Worm (Caenorhabditis elegans) whole organism, L1 larva: ENCODE data around the gene ifd-2.

ENCODE experiments used
- C34B4.2 ChIP-seq: sonication (generic microtip); optimal IDR thresholded peaks from 2 replicates; lab custom pipeline; 2017; ENCODE audit warnings: mild to moderate bottlenecking, missing genetic modification characterization, missing compliant biosample characterization
- F16B12.6 ChIP-seq: fragments of 150-350 bp; optimal IDR thresholded peaks from 2 replicates; lab custom pipeline; 2014; ENCODE audit warnings: missing biosample characterization, missing genetic modification characterization
- Y116A8C.19 ChIP-seq: sonication (generic microtip); optimal IDR thresholded peaks from 2 replicates; lab custom pipeline; 2016; ENCODE audit warnings: missing compliant biosample characterization, missing genetic modification characterization, borderline replicate concordance
- blmp-1 ChIP-seq: fragments of 150-350 bp; optimal IDR thresholded peaks from 2 replicates; lab custom pipeline; 2014; ENCODE audit warnings: missing biosample characterization, missing genetic modification characterization
- ceh-8 ChIP-seq: fragments of 200-800 bp; sonication (Bioruptor generic); optimal IDR thresholded peaks from 2 replicates; lab custom pipeline; 2018; ENCODE audit warnings: mild to moderate bottlenecking, missing genetic modification characterization, moderate library complexity, missing compliant biosample characterization
- ceh-88 ChIP-seq: fragments of 200-800 bp; sonication (Bioruptor generic); IDR thresholded peaks from 2 replicates; pipeline ENCODE4 v1.3.6; 2022; ENCODE audit warnings: missing genetic modification characterization, missing compliant biosample characterization
- ces-1 ChIP-seq: fragments of 150-350 bp; optimal IDR thresholded peaks from 2 replicates; lab custom pipeline; 2014; ENCODE audit warnings: missing biosample characterization, missing genetic modification reagents, missing genetic modification characterization
- efl-1 ChIP-seq, 4 experiments: fragments of 150-350 bp; optimal IDR thresholded peaks in 3 of 4; peaks in 1 of 4; 1 replicate in 1 of 4; 2 replicates in 3 of 4; lab custom pipeline; 2014; ENCODE audit warnings: missing biosample characterization in 2 of 4, missing genetic modification characterization in 2 of 4, missing genetic modification reagents in 2 of 4
- egl-27 ChIP-seq, 2 experiments: fragments of 150-350 bp in 1 of 2; sonication (generic microtip); optimal IDR thresholded peaks; 3 replicates each; lab custom pipeline; 2017 to 2018; ENCODE audit warnings: missing biosample characterization in 2 of 2, missing genetic modification characterization in 2 of 2, missing genetic modification reagents in 2 of 2
- elt-3 ChIP-seq, 6 experiments: fragments of 150-350 bp in 1 of 6; sonication (generic microtip); optimal IDR thresholded peaks; 2 replicates each; lab custom pipeline; 2017 to 2018; ENCODE audit warnings: missing biosample characterization in 6 of 6, missing genetic modification characterization in 6 of 6, inconsistent platforms in 1 of 6
- ets-5 ChIP-seq: fragments of 200-800 bp; sonication (Bioruptor generic); IDR thresholded peaks from 2 replicates; pipeline ENCODE4 v1.3.6; 2022; ENCODE audit warnings: missing genetic modification characterization, missing compliant biosample characterization
- fkh-4 ChIP-seq: sonication (generic microtip); optimal IDR thresholded peaks from 2 replicates; lab custom pipeline; 2016; ENCODE audit warnings: missing compliant biosample characterization, missing genetic modification characterization, borderline replicate concordance
- fkh-8 ChIP-seq: sonication (generic microtip); optimal IDR thresholded peaks from 2 replicates; lab custom pipeline; 2016; ENCODE audit warnings: mild to moderate bottlenecking, missing genetic modification characterization, missing compliant biosample characterization
- grh-1 ChIP-seq: fragments of 200-800 bp; sonication (Bioruptor generic); IDR thresholded peaks from 2 replicates; pipeline ENCODE4 v1.3.6; 2022; ENCODE audit warnings: missing genetic modification reagents, missing genetic modification characterization, missing compliant biosample characterization
- irx-1 ChIP-seq: sonication (generic microtip); optimal IDR thresholded peaks from 2 replicates; lab custom pipeline; 2016; ENCODE audit warnings: missing genetic modification characterization, missing compliant biosample characterization
- lin-13 ChIP-seq: fragments of 150-350 bp; optimal IDR thresholded peaks from 2 replicates; lab custom pipeline; 2014; ENCODE audit warnings: missing biosample characterization, missing genetic modification reagents, missing genetic modification characterization
- lin-15B ChIP-seq: fragments of 150-350 bp; sonication (generic microtip); optimal IDR thresholded peaks from 3 replicates; lab custom pipeline; 2014; ENCODE audit warnings: missing biosample characterization, missing genetic modification characterization
- lin-35 ChIP-seq, 2 experiments: fragments of 150-350 bp; optimal IDR thresholded peaks; 2 replicates each; lab custom pipeline; 2014; ENCODE audit warnings: missing biosample characterization in 2 of 2, missing genetic modification characterization in 2 of 2, missing genetic modification reagents in 2 of 2
- lir-3 ChIP-seq: sonication (generic microtip); optimal IDR thresholded peaks from 2 replicates; lab custom pipeline; 2016; ENCODE audit warnings: mild to moderate bottlenecking, missing genetic modification characterization, moderate library complexity, missing compliant biosample characterization; ENCODE audit not compliant: poor library complexity
- mab-9 ChIP-seq: fragments of 200-800 bp; sonication (Bioruptor generic); IDR thresholded peaks from 2 replicates; pipeline ENCODE4 v1.3.6; 2022; ENCODE audit warnings: missing genetic modification reagents, missing genetic modification characterization, missing compliant biosample characterization
- mdl-1 ChIP-seq, 2 experiments: fragments of 150-350 bp; optimal IDR thresholded peaks; 2 replicates each; lab custom pipeline; 2014 to 2017; ENCODE audit warnings: missing biosample characterization in 2 of 2, missing genetic modification characterization in 2 of 2, inconsistent platforms in 1 of 2
- nhr-11 ChIP-seq: fragments of 150-350 bp; optimal IDR thresholded peaks from 2 replicates; lab custom pipeline; 2014; ENCODE audit warnings: missing biosample characterization, missing genetic modification characterization
- nhr-12 ChIP-seq: sonication (generic microtip); optimal IDR thresholded peaks from 2 replicates; lab custom pipeline; 2017; ENCODE audit warnings: missing biosample characterization, missing genetic modification characterization
- nhr-19 ChIP-seq: fragments of 200-800 bp; sonication (Bioruptor generic); conservative IDR thresholded peaks from 2 replicates; pipeline ENCODE4 v1.3.6; 2022; ENCODE audit warnings: missing genetic modification characterization, missing compliant biosample characterization
- nhr-20 ChIP-seq: sonication (generic microtip); optimal IDR thresholded peaks from 2 replicates; lab custom pipeline; 2016; ENCODE audit warnings: mild to moderate bottlenecking, missing genetic modification characterization, missing compliant biosample characterization
- nhr-237 ChIP-seq: fragments of 150-350 bp; optimal IDR thresholded peaks from 2 replicates; lab custom pipeline; 2014; ENCODE audit warnings: missing biosample characterization, missing genetic modification characterization
- nhr-28 ChIP-seq: fragments of 150-350 bp; optimal IDR thresholded peaks from 2 replicates; lab custom pipeline; 2014; ENCODE audit warnings: missing biosample characterization, missing genetic modification characterization
- nhr-47 ChIP-seq: sonication (generic microtip); optimal IDR thresholded peaks from 2 replicates; lab custom pipeline; 2016; ENCODE audit warnings: mild to moderate bottlenecking, missing genetic modification characterization, moderate library complexity, missing compliant biosample characterization
- nhr-71 ChIP-seq: sonication (generic microtip); optimal IDR thresholded peaks from 2 replicates; lab custom pipeline; 2016; ENCODE audit warnings: mild to moderate bottlenecking, missing genetic modification characterization, moderate library complexity, missing compliant biosample characterization
- nhr-77 ChIP-seq: fragments of 150-350 bp; optimal IDR thresholded peaks from 2 replicates; lab custom pipeline; 2014; ENCODE audit warnings: missing biosample characterization, missing genetic modification characterization
- nhr-85 ChIP-seq: sonication (generic microtip); peaks from one replicate; lab custom pipeline; 2016; ENCODE audit warnings: missing genetic modification characterization, inconsistent platforms, missing compliant biosample characterization
- nhr-90 ChIP-seq: sonication (generic microtip); optimal IDR thresholded peaks from 2 replicates; lab custom pipeline; 2016; ENCODE audit warnings: mild to moderate bottlenecking, missing genetic modification characterization, missing compliant biosample characterization; ENCODE audit not compliant: poor library complexity
- pax-3 ChIP-seq: fragments of 200-800 bp; sonication (Bioruptor generic); optimal IDR thresholded peaks from 2 replicates; lab custom pipeline; 2018; ENCODE audit warnings: mild to moderate bottlenecking, missing genetic modification characterization, moderate library complexity, missing compliant biosample characterization
- pqm-1 ChIP-seq: sonication (generic microtip); optimal IDR thresholded peaks from 3 replicates; lab custom pipeline; 2017; ENCODE audit warnings: missing biosample characterization, missing genetic modification characterization
- snpc-4 ChIP-seq: fragments of 150-350 bp; optimal IDR thresholded peaks from 2 replicates; lab custom pipeline; 2014; ENCODE audit warnings: missing biosample characterization, missing genetic modification characterization
- sox-4 ChIP-seq: sonication (generic microtip); optimal IDR thresholded peaks from 2 replicates; lab custom pipeline; 2016; ENCODE audit warnings: missing genetic modification characterization, missing compliant biosample characterization
- sptf-1 ChIP-seq: fragments of 150-350 bp; optimal IDR thresholded peaks from 2 replicates; lab custom pipeline; 2014; ENCODE audit warnings: missing biosample characterization, missing genetic modification characterization
- sup-37 ChIP-seq: fragments of 200-800 bp; sonication (Bioruptor generic); optimal IDR thresholded peaks from 2 replicates; lab custom pipeline; 2018; ENCODE audit warnings: mild to moderate bottlenecking, missing genetic modification characterization, missing compliant biosample characterization
- unc-130 ChIP-seq: fragments of 150-350 bp; optimal IDR thresholded peaks from 2 replicates; lab custom pipeline; 2017; ENCODE audit warnings: missing biosample characterization, missing genetic modification characterization, inconsistent platforms
- unc-62 ChIP-seq: fragments of 150-350 bp; optimal IDR thresholded peaks from 2 replicates; lab custom pipeline; 2014; ENCODE audit warnings: missing biosample characterization, missing genetic modification reagents, missing genetic modification characterization
- unc-86 ChIP-seq: sonication (generic microtip); optimal IDR thresholded peaks from 2 replicates; lab custom pipeline; 2016; ENCODE audit warnings: missing genetic modification characterization, missing compliant biosample characterization
- unc-98 ChIP-seq: fragments of 200-800 bp; sonication (Bioruptor generic); IDR thresholded peaks from 2 replicates; pipeline ENCODE4 v1.3.6; 2022; ENCODE audit warnings: missing genetic modification characterization, missing compliant biosample characterization
- vab-15 ChIP-seq: sonication (generic microtip); optimal IDR thresholded peaks from 2 replicates; lab custom pipeline; 2017; ENCODE audit warnings: missing genotype, mild to moderate bottlenecking, missing genetic modification characterization, missing compliant biosample characterization
- zag-1 ChIP-seq: fragments of 150-350 bp; optimal IDR thresholded peaks from 2 replicates; lab custom pipeline; 2014; ENCODE audit warnings: missing biosample characterization, missing genetic modification characterization
- ztf-11 ChIP-seq, 2 experiments: sonication (generic microtip); optimal IDR thresholded peaks; 2 replicates each; lab custom pipeline; 2016 to 2017; ENCODE audit warnings: missing genetic modification characterization in 2 of 2, missing biosample characterization in 1 of 2, missing compliant biosample characterization in 1 of 2

ifd-2 gene

ce11 chrX:806515-806914 is 9.2 kb downstream of the ifd-2 start (continued):
- TF ChIP-seq ces-1 (GFP tag; lab: Kevin White, UChicago) (peak; percentile 78), fkh-4 (tag; lab: Kevin White, UChicago) (peak; percentile 89), elt-3 (tag; optimal IDR thresholded peaks at IDR 0.05; lab: Kevin White, UChicago) (peak; percentile 88 to 99 (median 95)), ceh-8 (GFP tag; lab: Kevin White, UChicago) (peak; percentile 99), sup-37 (GFP tag; lab: Kevin White, UChicago) (peak; percentile 88), nhr-12 (tag; lab: Kevin White, UChicago) (peak; percentile 76), nhr-77 (peak; percentile 99), nhr-28 (peak; percentile 79), mdl-1 (tag; optimal IDR thresholded peaks at IDR 0.05; lab: Kevin White, UChicago) (peak in 1 of 2 experiments; percentile 95), C34B4.2 (tag; lab: Kevin White, UChicago) (no peak), nhr-90 (tag; lab: Kevin White, UChicago) (peak; percentile 100), nhr-11 (peak; percentile 98), unc-130 (peak; percentile 96), nhr-47 (peak; percentile 99), sptf-1 (tag; lab: Kevin White, UChicago) (no peak), unc-62 (GFP tag; lab: Kevin White, UChicago) (no peak), F16B12.6 (tag; lab: Kevin White, UChicago) (peak; percentile 61), blmp-1 (peak; percentile 59), egl-27 (tag; optimal IDR thresholded peaks at IDR 0.05; lab: Kevin White, UChicago) (peak; percentile 90 to 92), vab-15 (peak; percentile 82), unc-98 (GFP tag; lab: Robert Waterston, UW) (peak; percentile 92), unc-86 (peak; percentile 96), lin-15B (tag; lab: Kevin White, UChicago) (peak; percentile 56), pax-3 (tag; lab: Kevin White, UChicago) (peak; percentile 90), snpc-4 (tag; lab: Kevin White, UChicago) (peak; percentile 94), lir-3 (tag; lab: Kevin White, UChicago) (peak; percentile 88), nhr-71 (tag; lab: Kevin White, UChicago) (peak; percentile 98), nhr-19 (GFP tag; lab: Robert Waterston, UW) (peak; percentile 97), lin-13 (GFP tag; lab: Kevin White, UChicago) (peak; percentile 93), nhr-20 (peak; percentile 98), efl-1 (optimal IDR thresholded peaks at IDR 0.05; lab: Kevin White, UChicago) (peak; percentile 84 to 92), efl-1 (GFP tag; optimal IDR thresholded peaks at IDR 0.05 in 1 of 2; lab: Kevin White, UChicago) (peak; percentile 52 to 96), ztf-11 (tag; optimal IDR thresholded peaks at IDR 0.05; lab: Kevin White, UChicago) (peak; percentile 85 to 96), sox-4 (tag; lab: Kevin White, UChicago) (peak; percentile 98), irx-1 (tag; lab: Kevin White, UChicago) (peak; percentile 99), nhr-237 (tag; lab: Kevin White, UChicago) (peak; percentile 98), Y116A8C.19 (tag; lab: Kevin White, UChicago) (peak; percentile 19), fkh-8 (tag; lab: Kevin White, UChicago) (peak; percentile 96), nhr-85 (tag; lab: Kevin White, UChicago) (peak; percentile 97), ets-5 (GFP tag; lab: Robert Waterston, UW) (peak; percentile 85; the same call in 1 of the 2 replicates), mab-9 (GFP tag; lab: Robert Waterston, UW) (peak; percentile 94), zag-1 (tag; lab: Kevin White, UChicago) (no peak), grh-1 (GFP tag; lab: Robert Waterston, UW) (peak; percentile 92), pqm-1 (tag; lab: Kevin White, UChicago) (peak; percentile 63), ceh-88 (GFP tag; lab: Robert Waterston, UW) (peak; percentile 96), lin-35 (GFP tag; optimal IDR thresholded peaks at IDR 0.05; lab: Kevin White, UChicago) (peak; percentile 72 to 93)
